Worm (Caenorhabditis elegans) whole organism, L2 larva: ENCODE measurements around the gene C28C12.12.
A peak's percentile ranks its signal among the peaks of the same experiment; 100 is the strongest.

Source experiments
- C34F6.9 ChIP-seq: fragments of 150-350 bp; optimal IDR thresholded peaks from 2 replicates; lab custom pipeline; 2014; ENCODE audit warnings: missing biosample characterization, missing genetic modification characterization
- F13H6.1 ChIP-seq: sonication (generic microtip); optimal IDR thresholded peaks from 2 replicates; lab custom pipeline; 2016; ENCODE audit warnings: missing genetic modification characterization, missing compliant biosample characterization
- R02D3.7 ChIP-seq: fragments of 150-350 bp; optimal IDR thresholded peaks from 2 replicates; lab custom pipeline; 2014; ENCODE audit warnings: missing biosample characterization, missing genetic modification characterization
- ZK546.5 ChIP-seq: sonication (generic microtip); optimal IDR thresholded peaks from 2 replicates; lab custom pipeline; 2017; ENCODE audit warnings: missing biosample characterization, missing genetic modification characterization
- alr-1 ChIP-seq: fragments of 150-350 bp; optimal IDR thresholded peaks from 2 replicates; lab custom pipeline; 2014; ENCODE audit warnings: missing biosample characterization, missing genetic modification characterization
- aly-2 ChIP-seq: fragments of 150-350 bp; optimal IDR thresholded peaks from 2 replicates; lab custom pipeline; 2014; ENCODE audit warnings: missing biosample characterization, missing genetic modification characterization
- ama-1 ChIP-seq: fragments of 150-350 bp; optimal IDR thresholded peaks from 2 replicates; lab custom pipeline; 2018; ENCODE audit warnings: inconsistent platforms
- blmp-1 ChIP-seq: sonication (generic microtip); optimal IDR thresholded peaks from 2 replicates; lab custom pipeline; 2017; ENCODE audit warnings: missing genetic modification characterization, mild to moderate bottlenecking, missing compliant biosample characterization, antibody characterized with exemption, moderate library complexity; ENCODE audit not compliant: insufficient read depth
- ceh-16 ChIP-seq: fragments of 150-350 bp; optimal IDR thresholded peaks from 2 replicates; lab custom pipeline; 2014; ENCODE audit warnings: missing biosample characterization, missing genetic modification characterization
- ceh-82 ChIP-seq: fragments of 150-350 bp; optimal IDR thresholded peaks from 2 replicates; lab custom pipeline; 2014; ENCODE audit warnings: missing biosample characterization, missing genetic modification characterization
- crh-2 ChIP-seq: sonication (generic microtip); optimal IDR thresholded peaks from 2 replicates; lab custom pipeline; 2017; ENCODE audit warnings: missing biosample characterization, missing genetic modification characterization
- dmd-4 ChIP-seq: sonication (generic microtip); optimal IDR thresholded peaks from 2 replicates; lab custom pipeline; 2017; ENCODE audit warnings: missing biosample characterization, missing genetic modification characterization
- egl-27 ChIP-seq: sonication (generic microtip); optimal IDR thresholded peaks from 3 replicates; lab custom pipeline; 2017; ENCODE audit warnings: missing biosample characterization, missing genetic modification reagents, missing genetic modification characterization
- elt-1 ChIP-seq: fragments of 150-350 bp; optimal IDR thresholded peaks from 2 replicates; lab custom pipeline; 2014; ENCODE audit warnings: missing biosample characterization, missing genetic modification characterization
- elt-3 ChIP-seq: sonication (generic microtip); optimal IDR thresholded peaks from 2 replicates; lab custom pipeline; 2017; ENCODE audit warnings: missing biosample characterization, missing genetic modification characterization
- fos-1 ChIP-seq: fragments of 150-350 bp; optimal IDR thresholded peaks from 2 replicates; lab custom pipeline; 2014; ENCODE audit warnings: missing biosample characterization, missing genetic modification characterization
- gmeb-1 ChIP-seq: fragments of 150-350 bp; optimal IDR thresholded peaks from 2 replicates; lab custom pipeline; 2014; ENCODE audit warnings: missing biosample characterization, missing genetic modification characterization
- lin-13 ChIP-seq: fragments of 150-350 bp; optimal IDR thresholded peaks from 2 replicates; lab custom pipeline; 2014; ENCODE audit warnings: missing biosample characterization, missing genetic modification reagents, missing genetic modification characterization
- lin-39 ChIP-seq: fragments of 150-350 bp; optimal IDR thresholded peaks from 2 replicates; lab custom pipeline; 2014; ENCODE audit warnings: missing biosample characterization, missing genetic modification reagents, missing genetic modification characterization
- lsy-2 ChIP-seq, 2 experiments: fragments of 150-350 bp in 1 of 2; sonication (generic microtip) in 1 of 2; optimal IDR thresholded peaks; 2 replicates each; lab custom pipeline; 2014 to 2017; ENCODE audit warnings: missing biosample characterization in 2 of 2, missing genetic modification characterization in 2 of 2
- mbf-1 ChIP-seq: sonication (generic microtip); optimal IDR thresholded peaks from 2 replicates; lab custom pipeline; 2017; ENCODE audit warnings: missing biosample characterization, missing genetic modification characterization
- mdl-1 ChIP-seq, 2 experiments: fragments of 150-350 bp in 1 of 2; sonication (generic microtip) in 1 of 2; optimal IDR thresholded peaks; 2 replicates each; lab custom pipeline; 2017; ENCODE audit warnings: missing biosample characterization in 2 of 2, missing genetic modification characterization in 2 of 2
- nhr-10 ChIP-seq: sonication (generic microtip); optimal IDR thresholded peaks from 2 replicates; lab custom pipeline; 2017; ENCODE audit warnings: missing biosample characterization, missing genetic modification characterization
- nhr-129 ChIP-seq: fragments of 150-350 bp; optimal IDR thresholded peaks from 2 replicates; lab custom pipeline; 2014; ENCODE audit warnings: missing biosample characterization, missing genetic modification characterization
- nhr-23 ChIP-seq: fragments of 150-350 bp; optimal IDR thresholded peaks from 2 replicates; lab custom pipeline; 2014; ENCODE audit warnings: missing biosample characterization, missing genetic modification reagents, missing genetic modification characterization
- nhr-237 ChIP-seq: fragments of 150-350 bp; optimal IDR thresholded peaks from 2 replicates; lab custom pipeline; 2014; ENCODE audit warnings: missing biosample characterization, missing genetic modification characterization
- nhr-25 ChIP-seq: fragments of 150-350 bp; sonication (generic microtip); optimal IDR thresholded peaks from 3 replicates; lab custom pipeline; 2014; ENCODE audit warnings: missing biosample characterization, missing genetic modification characterization
- nhr-6 ChIP-seq: fragments of 150-350 bp; optimal IDR thresholded peaks from 2 replicates; lab custom pipeline; 2014; ENCODE audit warnings: missing biosample characterization, missing genetic modification characterization
- nhr-77 ChIP-seq: fragments of 150-350 bp; optimal IDR thresholded peaks from 2 replicates; lab custom pipeline; 2014; ENCODE audit warnings: missing biosample characterization, missing genetic modification characterization
- peb-1 ChIP-seq: fragments of 150-350 bp; optimal IDR thresholded peaks from 2 replicates; lab custom pipeline; 2014; ENCODE audit warnings: missing biosample characterization, missing genetic modification characterization
- sem-4 ChIP-seq: fragments of 150-350 bp; optimal IDR thresholded peaks from 2 replicates; lab custom pipeline; 2014; ENCODE audit warnings: missing biosample characterization, missing genetic modification reagents, missing genetic modification characterization
- skn-1 ChIP-seq: sonication (generic microtip); optimal IDR thresholded peaks from 2 replicates; lab custom pipeline; 2017; ENCODE audit warnings: missing biosample characterization, missing genetic modification characterization
- sma-3 ChIP-seq: sonication (generic microtip); optimal IDR thresholded peaks from 2 replicates; lab custom pipeline; 2016; ENCODE audit warnings: missing genetic modification reagents, missing genetic modification characterization, missing compliant biosample characterization
- sma-9 ChIP-seq, 2 experiments: fragments of 150-350 bp in 1 of 2; sonication (generic microtip) in 1 of 2; optimal IDR thresholded peaks; 2 replicates each; lab custom pipeline; 2014 to 2016; ENCODE audit warnings: missing genetic modification characterization in 2 of 2, mild to moderate bottlenecking in 1 of 2, missing biosample characterization in 1 of 2, missing compliant biosample characterization in 1 of 2, missing genetic modification reagents in 1 of 2, moderate library complexity in 1 of 2
- snpc-4 ChIP-seq: fragments of 150-350 bp; optimal IDR thresholded peaks from 2 replicates; lab custom pipeline; 2014; ENCODE audit warnings: missing biosample characterization, missing genetic modification characterization
- unc-39 ChIP-seq: fragments of 150-350 bp; optimal IDR thresholded peaks from 2 replicates; lab custom pipeline; 2014; ENCODE audit warnings: missing biosample characterization, missing genetic modification characterization
- unc-55 ChIP-seq: fragments of 150-350 bp; sonication (generic microtip); optimal IDR thresholded peaks from 3 replicates; lab custom pipeline; 2014; ENCODE audit warnings: missing biosample characterization, missing genetic modification reagents, missing genetic modification characterization
- zag-1 ChIP-seq: fragments of 150-350 bp; optimal IDR thresholded peaks from 2 replicates; lab custom pipeline; 2014; ENCODE audit warnings: missing biosample characterization, missing genetic modification characterization
- ztf-11 ChIP-seq: sonication (generic microtip); optimal IDR thresholded peaks from 2 replicates; lab custom pipeline; 2017; ENCODE audit warnings: missing biosample characterization, missing genetic modification characterization

Gene C28C12.12

ce11 chrIV:8487183-8487582, 9.0 kb downstream of the C28C12.12 start, which contains the start of gene srlf-3:
srlf-3 (plus strand) TSS chrIV:8487483.
- TF ChIP-seq skn-1 (tag; lab: Kevin White, UChicago) (no peak), unc-39 (tag; lab: Kevin White, UChicago) (no peak), C34F6.9 (tag; lab: Kevin White, UChicago) (no peak), lin-13 (GFP tag; lab: Kevin White, UChicago) (no peak), nhr-6 (tag; lab: Kevin White, UChicago) (no peak), fos-1 (tag; lab: Kevin White, UChicago) (no peak), ztf-11 (tag; lab: Kevin White, UChicago) (no peak), nhr-77 (tag; lab: Kevin White, UChicago) (no peak), ama-1 (lab: Kevin White, UChicago) (no peak), lin-39 (tag; lab: Kevin White, UChicago) (no peak), R02D3.7 (tag; lab: Kevin White, UChicago) (no peak), blmp-1 (tag; lab: Kevin White, UChicago) (no peak), elt-1 (no peak), nhr-237 (tag; lab: Kevin White, UChicago) (no peak), nhr-23 (no peak), unc-55 (GFP tag; lab: Kevin White, UChicago) (no peak)

DNA sequence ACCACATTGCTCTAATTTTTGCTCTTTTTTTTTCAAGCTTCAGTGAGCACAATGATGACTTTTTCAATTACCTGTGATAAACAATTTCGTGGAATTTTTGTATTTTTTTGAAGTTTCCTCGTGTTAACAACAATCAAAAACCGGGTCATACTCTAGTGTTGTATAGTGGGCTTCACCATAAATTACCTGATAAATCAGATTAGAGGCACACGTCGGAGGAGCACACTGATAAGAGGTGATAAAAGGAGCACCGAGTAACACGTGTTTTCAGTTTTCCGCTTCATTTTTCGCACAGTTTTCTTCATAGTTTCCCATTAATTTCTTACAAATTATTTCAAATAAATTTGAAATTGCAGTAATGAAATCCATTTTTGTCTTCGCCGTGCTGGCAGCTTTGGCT, 14.9 kb downstream of the C28C12.12 start, which contains the start of gene spp-8:
spp-8 (plus strand) TSS at position 357 of the 400 bp plus-strand sequence.
- TF ChIP-seq aly-2 (tag; lab: Kevin White, UChicago), result no peak
- peak; percentile 55 for TF ChIP-seq sma-9 (GFP tag; optimal IDR thresholded peaks at IDR 0.05; lab: Kevin White, UChicago)
- TF ChIP-seq sma-9 (tag; optimal IDR thresholded peaks at IDR 0.05; lab: Kevin White, UChicago), result no peak
- peak; percentile 40 for TF ChIP-seq gmeb-1 (tag; lab: Kevin White, UChicago)
- no peak for TF ChIP-seq mbf-1
- no peak for TF ChIP-seq egl-27 (tag; lab: Kevin White, UChicago)
- no peak for TF ChIP-seq nhr-25 (tag; lab: Kevin White, UChicago)
- TF ChIP-seq sma-3 (GFP tag; lab: Kevin White, UChicago), result peak; percentile 5
- TF ChIP-seq alr-1 (tag; lab: Kevin White, UChicago), result no peak
- no peak for TF ChIP-seq lin-13 (GFP tag; lab: Kevin White, UChicago)
- TF ChIP-seq ZK546.5 (tag; lab: Kevin White, UChicago), result no peak
- no peak for TF ChIP-seq zag-1
- TF ChIP-seq nhr-129 (tag; lab: Kevin White, UChicago), result no peak
- no peak for TF ChIP-seq unc-55 (GFP tag; lab: Kevin White, UChicago)
- no peak for TF ChIP-seq C34F6.9 (tag; lab: Kevin White, UChicago)
- no peak for TF ChIP-seq peb-1
- peak; percentile 41 for TF ChIP-seq skn-1 (tag; lab: Kevin White, UChicago)
- peak; percentile 81 for TF ChIP-seq crh-2 (tag; lab: Kevin White, UChicago)
- TF ChIP-seq blmp-1 (tag; lab: Kevin White, UChicago), result no peak
- no peak for TF ChIP-seq dmd-4
- no peak for TF ChIP-seq lsy-2 (tag; optimal IDR thresholded peaks at IDR 0.05; lab: Kevin White, UChicago)
- no peak for TF ChIP-seq ceh-16 (tag; lab: Kevin White, UChicago)
- TF ChIP-seq snpc-4 (tag; lab: Kevin White, UChicago), result no peak
- TF ChIP-seq elt-3 (tag; lab: Kevin White, UChicago), result no peak
- no peak for TF ChIP-seq ceh-82
- peak; percentile 78 for TF ChIP-seq fos-1 (tag; lab: Kevin White, UChicago)
- TF ChIP-seq nhr-6 (tag; lab: Kevin White, UChicago), result no peak
- TF ChIP-seq nhr-237 (tag; lab: Kevin White, UChicago), result no peak
- TF ChIP-seq mdl-1 (tag; optimal IDR thresholded peaks at IDR 0.05; lab: Kevin White, UChicago), result peak in 1 of 2 experiments; percentile 43

ce11 chrIV:8479346-8479745, 16.8 kb downstream of the C28C12.12 start, which contains the start of gene hlh-12:
hlh-12 (minus strand) TSS chrIV:8479446.
- no peak for TF ChIP-seq nhr-10 (tag; lab: Kevin White, UChicago)
- no peak for TF ChIP-seq nhr-23
- no peak for TF ChIP-seq nhr-237 (tag; lab: Kevin White, UChicago)
- TF ChIP-seq sem-4 (tag; lab: Kevin White, UChicago), result no peak
- TF ChIP-seq alr-1 (tag; lab: Kevin White, UChicago), result no peak
- TF ChIP-seq nhr-77 (tag; lab: Kevin White, UChicago), result no peak
- no peak for TF ChIP-seq elt-1
- TF ChIP-seq mbf-1, result no peak
- no peak for TF ChIP-seq mdl-1 (tag; optimal IDR thresholded peaks at IDR 0.05; lab: Kevin White, UChicago)
- no peak for TF ChIP-seq ztf-11 (tag; lab: Kevin White, UChicago)
- TF ChIP-seq fos-1 (tag; lab: Kevin White, UChicago), result no peak
- TF ChIP-seq F13H6.1 (tag; lab: Kevin White, UChicago), result no peak
- TF ChIP-seq egl-27 (tag; lab: Kevin White, UChicago), result no peak
- TF ChIP-seq lsy-2 (tag; optimal IDR thresholded peaks at IDR 0.05; lab: Kevin White, UChicago), result no peak
